Fruit fly (Drosophila melanogaster) whole organism, embryonic: ENCODE data around the gene Rchy1.

ENCODE experiments used
- ATbp ChIP-seq: fragments of 200-800 bp; sonication (Bioruptor generic); optimal IDR thresholded peaks from 2 replicates; lab custom pipeline; 2017; ENCODE audit warnings: missing biosample characterization, mild to moderate bottlenecking, missing genetic modification characterization, missing genetic modification reagents
- B-H1 ChIP-seq: fragments of 200-800 bp; sonication (Bioruptor generic); IDR thresholded peaks from 3 replicates; pipeline ENCODE4 v1.3.6; 2022; ENCODE audit warnings: missing biosample characterization, missing genetic modification characterization
- CG10267 ChIP-seq: fragments of 200-800 bp; sonication (Bioruptor generic); optimal IDR thresholded peaks from 2 replicates; lab custom pipeline; 2018; ENCODE audit warnings: missing biosample characterization, mild to moderate bottlenecking, missing genetic modification characterization, moderate library complexity
- CG10431 ChIP-seq: fragments of 200-800 bp; sonication (Bioruptor generic); optimal IDR thresholded peaks from 3 replicates; lab custom pipeline; 2018; ENCODE audit warnings: missing biosample characterization, mild to moderate bottlenecking, missing genetic modification characterization
- CG10462 ChIP-seq: fragments of 200-800 bp; sonication (Bioruptor generic); optimal IDR thresholded peaks from 2 replicates; lab custom pipeline; 2016; ENCODE audit warnings: missing biosample characterization, missing genetic modification characterization
- CG11247 ChIP-seq: fragments of 200-800 bp; sonication (Bioruptor generic); IDR thresholded peaks from 2 replicates; pipeline ENCODE4 v1.3.6; 2022; ENCODE audit warnings: missing biosample characterization, missing genetic modification characterization
- CG13123 ChIP-seq: fragments of 200-800 bp; sonication (Bioruptor generic); optimal IDR thresholded peaks from 2 replicates; lab custom pipeline; 2016; ENCODE audit warnings: missing biosample characterization, missing genetic modification characterization
- CG13894 ChIP-seq: fragments of 200-800 bp; sonication (Bioruptor generic); optimal IDR thresholded peaks from 3 replicates; lab custom pipeline; 2018; ENCODE audit warnings: missing biosample characterization, mild to moderate bottlenecking, missing genetic modification characterization, moderate library complexity
- CG14965 ChIP-seq: fragments of 200-800 bp; sonication (Bioruptor generic); optimal IDR thresholded peaks from 2 replicates; lab custom pipeline; 2016; ENCODE audit warnings: missing biosample characterization, missing genetic modification characterization, borderline replicate concordance
- CG1603 ChIP-seq: fragments of 200-800 bp; sonication (Bioruptor generic); optimal IDR thresholded peaks from 2 replicates; lab custom pipeline; 2019; ENCODE audit warnings: missing biosample characterization, mild to moderate bottlenecking, missing genetic modification characterization, moderate library complexity
- CG16779 ChIP-seq: fragments of 200-800 bp; sonication (Bioruptor generic); IDR thresholded peaks from 2 replicates; pipeline ENCODE4 v1.3.6; 2022; ENCODE audit warnings: missing biosample characterization, missing genetic modification characterization
- CG17361 ChIP-seq: fragments of 200-800 bp; sonication (Bioruptor generic); IDR thresholded peaks from 3 replicates; pipeline ENCODE4 v1.3.6; 2022; ENCODE audit warnings: missing biosample characterization, missing genetic modification characterization
- CG1832 ChIP-seq: fragments of 200-800 bp; sonication (Bioruptor generic); optimal IDR thresholded peaks from 2 replicates; lab custom pipeline; 2017; ENCODE audit warnings: missing biosample characterization, mild to moderate bottlenecking, missing genetic modification characterization, inconsistent platforms
- CG18476 ChIP-seq: fragments of 200-800 bp; sonication (Bioruptor generic); optimal IDR thresholded peaks from 2 replicates; lab custom pipeline; 2016; ENCODE audit warnings: missing biosample characterization, mild to moderate bottlenecking, missing genetic modification characterization
- CG3065 ChIP-seq: fragments of 200-800 bp; sonication (Bioruptor generic); optimal IDR thresholded peaks from 2 replicates; lab custom pipeline; 2016; ENCODE audit warnings: missing biosample characterization, missing genetic modification characterization
- CG31365 ChIP-seq: fragments of 200-800 bp; sonication (Bioruptor generic); optimal IDR thresholded peaks from 2 replicates; lab custom pipeline; 2018; ENCODE audit warnings: missing biosample characterization, mild to moderate bottlenecking, missing genetic modification characterization
- CG31441 ChIP-seq: fragments of 200-800 bp; sonication (Bioruptor generic); IDR thresholded peaks from 2 replicates; pipeline ENCODE4 v1.3.6; 2022; ENCODE audit warnings: missing biosample characterization, missing genetic modification characterization
- CG32767 ChIP-seq: fragments of 200-800 bp; sonication (Bioruptor generic); IDR thresholded peaks from 2 replicates; pipeline ENCODE4 v1.3.6; 2022; ENCODE audit warnings: missing biosample characterization, missing genetic modification characterization
- CG4820 ChIP-seq: fragments of 200-800 bp; sonication (Bioruptor generic); optimal IDR thresholded peaks from 3 replicates; lab custom pipeline; 2016; ENCODE audit warnings: missing biosample characterization, missing genetic modification characterization
- CG6654 ChIP-seq: fragments of 200-800 bp; sonication (Bioruptor generic); optimal IDR thresholded peaks from 2 replicates; lab custom pipeline; 2017; ENCODE audit warnings: missing biosample characterization, mild to moderate bottlenecking, missing genetic modification characterization
- CG8290 ChIP-seq, 3 experiments: fragments of 200-800 bp; sonication (Bioruptor generic); optimal IDR thresholded peaks; 2 replicates each; lab custom pipeline; 2016 to 2019; ENCODE audit warnings: missing biosample characterization in 3 of 3, missing genetic modification characterization in 3 of 3, mild to moderate bottlenecking in 2 of 3, moderate library complexity in 1 of 3
- CG9609 ChIP-seq: fragments of 200-800 bp; sonication (Bioruptor generic); optimal IDR thresholded peaks from 3 replicates; lab custom pipeline; 2016; ENCODE audit warnings: missing biosample characterization, missing genetic modification characterization
- E2f1 ChIP-seq: fragments of 200-800 bp; sonication (Bioruptor generic); IDR thresholded peaks from 2 replicates; pipeline ENCODE4 v1.3.6; 2022; ENCODE audit warnings: missing biosample characterization, missing genetic modification characterization
- HHEX ChIP-seq: fragments of 200-800 bp; sonication (Bioruptor generic); optimal IDR thresholded peaks from 3 replicates; lab custom pipeline; 2017; ENCODE audit warnings: missing biosample characterization, mild to moderate bottlenecking, missing genetic modification characterization, missing genetic modification reagents
- Hmx ChIP-seq: fragments of 200-800 bp; sonication (Bioruptor generic); optimal IDR thresholded peaks from 2 replicates; lab custom pipeline; 2016; ENCODE audit warnings: missing biosample characterization, missing genetic modification characterization
- Hr78 ChIP-seq, 2 experiments: fragments of 200-800 bp in 1 of 2; fragments of >200 bp in 1 of 2; sonication (Bioruptor generic) in 1 of 2; optimal IDR thresholded peaks; 2 replicates each; lab custom pipeline; 2017 to 2019; ENCODE audit warnings: missing biosample characterization in 2 of 2, missing genetic modification characterization in 2 of 2, mild to moderate bottlenecking in 1 of 2, moderate library complexity in 1 of 2
- Mrtf ChIP-seq: fragments of 200-800 bp; sonication (Bioruptor generic); IDR thresholded peaks from 3 replicates; pipeline ENCODE4 v1.3.6; 2022; ENCODE audit warnings: missing biosample characterization, missing genetic modification characterization
- NC2β ChIP-seq: fragments of 200-800 bp; sonication (Bioruptor generic); optimal IDR thresholded peaks from 2 replicates; lab custom pipeline; 2016; ENCODE audit warnings: missing biosample characterization, missing genetic modification characterization
- Side ChIP-seq: fragments of 200-800 bp; sonication (Bioruptor generic); optimal IDR thresholded peaks from 2 replicates; lab custom pipeline; 2016; ENCODE audit warnings: missing biosample characterization, missing genetic modification characterization
- Ssrp ChIP-seq: fragments of 200-800 bp; sonication (Bioruptor generic); optimal IDR thresholded peaks from 2 replicates; lab custom pipeline; 2018; ENCODE audit warnings: missing biosample characterization, mild to moderate bottlenecking, missing genetic modification characterization, moderate library complexity
- Xrp1 ChIP-seq: fragments of 200-800 bp; sonication (Bioruptor generic); IDR thresholded peaks from 2 replicates; pipeline ENCODE4 v1.3.6; 2022; ENCODE audit warnings: missing biosample characterization, missing genetic modification characterization
- ato ChIP-seq: fragments of 200-800 bp; sonication (Bioruptor generic); IDR thresholded peaks from 2 replicates; pipeline ENCODE4 v1.3.6; 2022; ENCODE audit warnings: missing biosample characterization, missing genetic modification characterization; ENCODE audit not compliant: partially characterized antibody
- bab2 ChIP-seq: fragments of 200-800 bp; sonication (Bioruptor generic); optimal IDR thresholded peaks from 2 replicates; lab custom pipeline; 2016; ENCODE audit warnings: missing biosample characterization, missing genetic modification characterization
- cato ChIP-seq: fragments of 200-800 bp; sonication (Bioruptor generic); optimal IDR thresholded peaks from 2 replicates; lab custom pipeline; 2016; ENCODE audit warnings: missing biosample characterization, missing genetic modification characterization, borderline replicate concordance
- fd102C ChIP-seq: fragments of 200-800 bp; sonication (Bioruptor generic); optimal IDR thresholded peaks from 2 replicates; lab custom pipeline; 2018; ENCODE audit warnings: missing biosample characterization, mild to moderate bottlenecking, missing genetic modification characterization, moderate library complexity
- fd3F ChIP-seq: fragments of 200-800 bp; sonication (Bioruptor generic); optimal IDR thresholded peaks from 2 replicates; lab custom pipeline; 2018; ENCODE audit warnings: missing biosample characterization, mild to moderate bottlenecking, missing genetic modification characterization, moderate library complexity
- fu2 ChIP-seq: fragments of 200-800 bp; sonication (Bioruptor generic); optimal IDR thresholded peaks from 2 replicates; lab custom pipeline; 2016; ENCODE audit warnings: missing biosample characterization, missing genetic modification characterization
- gce ChIP-seq: fragments of 200-800 bp; sonication (Bioruptor generic); IDR thresholded peaks from 3 replicates; pipeline ENCODE4 v1.3.6; 2022; ENCODE audit warnings: missing biosample characterization, missing genetic modification characterization
- ind ChIP-seq: fragments of 200-800 bp; sonication (Bioruptor generic); optimal IDR thresholded peaks from 3 replicates; lab custom pipeline; 2016; ENCODE audit warnings: missing biosample characterization, missing genetic modification characterization
- lov ChIP-seq, 2 experiments: fragments of 200-800 bp in 1 of 2; fragments of >200 bp in 1 of 2; sonication (Bioruptor generic) in 1 of 2; IDR thresholded peaks in 1 of 2; optimal IDR thresholded peaks in 1 of 2; 2 replicates in 1 of 2; 3 replicates in 1 of 2; pipeline versions ENCODE4 v1.3.6 to Lab custom; 2017 to 2022; ENCODE audit warnings: missing biosample characterization in 1 of 2, missing genetic modification characterization in 1 of 2
- nau ChIP-seq: fragments of 200-800 bp; sonication (Bioruptor generic); optimal IDR thresholded peaks from 3 replicates; lab custom pipeline; 2017; ENCODE audit warnings: missing biosample characterization, mild to moderate bottlenecking, missing genetic modification characterization, missing genetic modification reagents
- psq ChIP-seq: fragments of 200-800 bp; sonication (Bioruptor generic); optimal IDR thresholded peaks from 2 replicates; lab custom pipeline; 2017; ENCODE audit warnings: missing biosample characterization, missing genetic modification characterization
- sna ChIP-seq: fragments of 200-800 bp; sonication (Bioruptor generic); IDR thresholded peaks from 2 replicates; pipeline ENCODE4 v1.3.6; 2022; ENCODE audit warnings: missing biosample characterization, missing genetic modification characterization; ENCODE audit not compliant: partially characterized antibody
- sr ChIP-seq: fragments of 200-800 bp; sonication (Bioruptor generic); IDR thresholded peaks from 3 replicates; pipeline ENCODE4 v1.3.6; 2022; ENCODE audit warnings: missing biosample characterization, missing genetic modification characterization
- sug ChIP-seq: fragments of 200-800 bp; optimal IDR thresholded peaks from 2 replicates; lab custom pipeline; 2019; ENCODE audit warnings: missing biosample characterization, mild to moderate bottlenecking, missing genetic modification characterization, moderate library complexity
- unc-4 ChIP-seq: fragments of 200-800 bp; sonication (Bioruptor generic); IDR thresholded peaks from 2 replicates; pipeline ENCODE4 v1.3.6; 2022; ENCODE audit warnings: missing biosample characterization, missing genetic modification characterization; ENCODE audit not compliant: partially characterized antibody
- wor ChIP-seq: fragments of 200-800 bp; sonication (Bioruptor generic); IDR thresholded peaks from 2 replicates; pipeline ENCODE4 v1.3.6; 2022; ENCODE audit warnings: missing biosample characterization, missing genetic modification characterization
- zfh1 ChIP-seq: fragments of 200-800 bp; sonication (Bioruptor generic); IDR thresholded peaks from 3 replicates; pipeline ENCODE4 v1.3.6; 2022; ENCODE audit warnings: missing biosample characterization, missing genetic modification characterization

Rchy1 gene

dm6 chr2L:6471978-6472776, 6.7 kb upstream of the Rchy1 start (continued):
- TF ChIP-seq wor, result no peak
- TF ChIP-seq CG8290 (GFP tag; optimal IDR thresholded peaks at IDR 0.05; lab: Kevin White, UChicago), result no peak
- no peak for TF ChIP-seq CG8290 (tag; optimal IDR thresholded peaks at IDR 0.05; lab: Kevin White, UChicago)
- no peak for TF ChIP-seq unc-4 (GFP tag; lab: Robert Waterston, UW)
- peak; percentile 40 for TF ChIP-seq CG18476 (GFP tag; lab: Kevin White, UChicago)
- peak; percentile 6 for TF ChIP-seq fd3F
- TF ChIP-seq CG9609 (GFP tag; lab: Kevin White, UChicago), result no peak
- no peak for TF ChIP-seq CG16779 (GFP tag; lab: Robert Waterston, UW)
- TF ChIP-seq Xrp1, result no peak
- no peak for TF ChIP-seq psq (GFP tag; lab: Kevin White, UChicago)
- no peak for TF ChIP-seq B-H1 (GFP tag; lab: Robert Waterston, UW)
- TF ChIP-seq sug, result no peak
- TF ChIP-seq sna, result no peak
- TF ChIP-seq CG10462, result no peak
- TF ChIP-seq lov (optimal IDR thresholded peaks at IDR 0.05; lab: Kevin White, UChicago), result no peak
- 0 out of 3 replicates have a peak, but pooled peaks have one; percentile 24 for TF ChIP-seq lov (GFP tag; IDR thresholded peaks at IDR 0.05; lab: Robert Waterston, UW)
- TF ChIP-seq CG10267 (tag; lab: Kevin White, UChicago), result peak; percentile 8
- peak; percentile 20 for TF ChIP-seq nau (GFP tag; lab: Kevin White, UChicago)
- TF ChIP-seq CG31365 (tag; lab: Kevin White, UChicago), result no peak
- no peak for TF ChIP-seq HHEX (GFP tag; lab: Kevin White, UChicago)
- no peak for TF ChIP-seq ato (GFP tag; lab: Robert Waterston, UW)
- 0 out of 3 replicates have a peak, but pooled peaks have one; percentile 34 for TF ChIP-seq Mrtf (GFP tag; lab: Robert Waterston, UW)
- no peak for TF ChIP-seq CG17361 (GFP tag; lab: Robert Waterston, UW)
- TF ChIP-seq Hmx (GFP tag; lab: Kevin White, UChicago), result no peak
- no peak for TF ChIP-seq CG3065
- TF ChIP-seq CG1832 (GFP tag; lab: Kevin White, UChicago), result no peak
- TF ChIP-seq CG4820, result peak; percentile 4
- no peak for TF ChIP-seq CG1603 (tag; lab: Kevin White, UChicago)
- TF ChIP-seq sr (GFP tag; lab: Robert Waterston, UW), result no peak
- no peak for TF ChIP-seq CG10431 (GFP tag; lab: Kevin White, UChicago)
- no peak for TF ChIP-seq fd102C (GFP tag; lab: Kevin White, UChicago)
- no peak for TF ChIP-seq CG13123
- TF ChIP-seq Ssrp, result no peak
- TF ChIP-seq CG11247 (GFP tag; lab: Robert Waterston, UW), result no peak
- no peak for TF ChIP-seq E2f1 (GFP tag; lab: Robert Waterston, UW)
- no peak for TF ChIP-seq CG6654
- TF ChIP-seq fu2 (GFP tag; lab: Kevin White, UChicago), result no peak
- no peak for TF ChIP-seq NC2β (GFP tag; lab: Kevin White, UChicago)
- TF ChIP-seq CG13894, result no peak
- TF ChIP-seq ATbp (GFP tag; lab: Kevin White, UChicago), result no peak
- peak; percentile 21 for TF ChIP-seq ind (GFP tag; lab: Kevin White, UChicago)
- no peak for TF ChIP-seq zfh1
- 0 out of 3 replicates have a peak, but pooled peaks have one; percentile 8 for TF ChIP-seq gce
- no peak for TF ChIP-seq CG31441
- no peak for TF ChIP-seq Hr78 (GFP tag; optimal IDR thresholded peaks at IDR 0.05; lab: Kevin White, UChicago)
- no peak for TF ChIP-seq cato (GFP tag; lab: Kevin White, UChicago)
- TF ChIP-seq CG32767 (GFP tag; lab: Robert Waterston, UW), result no peak
- TF ChIP-seq Side (GFP tag; lab: Kevin White, UChicago), result no peak
- no peak for TF ChIP-seq bab2 (GFP tag; lab: Kevin White, UChicago)
- TF ChIP-seq CG14965 (GFP tag; lab: Kevin White, UChicago), result no peak
